Worm (Caenorhabditis elegans) whole organism, L1 larva: ENCODE measurements around the gene T06D4.6.

Experiments
- C04F5.9 ChIP-seq: sonication (generic microtip); optimal IDR thresholded peaks from 2 replicates; lab custom pipeline; 2016; ENCODE audit warnings: missing genetic modification characterization, missing compliant biosample characterization
- C34B4.2 ChIP-seq: sonication (generic microtip); optimal IDR thresholded peaks from 2 replicates; lab custom pipeline; 2017; ENCODE audit warnings: mild to moderate bottlenecking, missing genetic modification characterization, missing compliant biosample characterization
- aly-2 ChIP-seq: fragments of 150-350 bp; optimal IDR thresholded peaks from 2 replicates; lab custom pipeline; 2014; ENCODE audit warnings: missing biosample characterization, missing genetic modification characterization
- ceh-63 ChIP-seq: fragments of 200-800 bp; sonication (Bioruptor generic); optimal IDR thresholded peaks from 2 replicates; lab custom pipeline; 2018; ENCODE audit warnings: mild to moderate bottlenecking, missing genetic modification characterization, missing compliant biosample characterization
- ceh-88 ChIP-seq: fragments of 200-800 bp; sonication (Bioruptor generic); IDR thresholded peaks from 2 replicates; pipeline ENCODE4 v1.3.6; 2022; ENCODE audit warnings: missing genetic modification characterization, missing compliant biosample characterization
- efl-1 ChIP-seq, 4 experiments: fragments of 150-350 bp; optimal IDR thresholded peaks in 3 of 4; peaks in 1 of 4; 1 replicate in 1 of 4; 2 replicates in 3 of 4; lab custom pipeline; 2014; ENCODE audit warnings: missing biosample characterization in 2 of 4, missing genetic modification characterization in 2 of 4, missing genetic modification reagents in 2 of 4
- efl-3 ChIP-seq: fragments of 200-800 bp; sonication (Bioruptor generic); optimal IDR thresholded peaks from 2 replicates; lab custom pipeline; 2018; ENCODE audit warnings: mild to moderate bottlenecking, missing genetic modification characterization, missing compliant biosample characterization
- egl-13 ChIP-seq: sonication (generic microtip); optimal IDR thresholded peaks from 2 replicates; lab custom pipeline; 2016; ENCODE audit warnings: missing genotype, missing genetic modification reagents, missing genetic modification characterization, missing compliant biosample characterization
- elt-2 ChIP-seq: sonication (generic microtip); optimal IDR thresholded peaks from 2 replicates; lab custom pipeline; 2016; ENCODE audit warnings: missing genetic modification characterization, mild to moderate bottlenecking, inconsistent platforms, missing compliant biosample characterization, missing genetic modification reagents
- elt-3 ChIP-seq, 6 experiments: fragments of 150-350 bp in 1 of 6; sonication (generic microtip); optimal IDR thresholded peaks; 2 replicates each; lab custom pipeline; 2017 to 2018; ENCODE audit warnings: missing biosample characterization in 6 of 6, missing genetic modification characterization in 6 of 6, inconsistent platforms in 1 of 6
- fkh-10 ChIP-seq: sonication (generic microtip); optimal IDR thresholded peaks from 2 replicates; lab custom pipeline; 2017; ENCODE audit warnings: missing biosample characterization, missing genetic modification reagents, missing genetic modification characterization
- fkh-4 ChIP-seq: sonication (generic microtip); optimal IDR thresholded peaks from 2 replicates; lab custom pipeline; 2016; ENCODE audit warnings: missing compliant biosample characterization, missing genetic modification characterization, borderline replicate concordance
- grh-1 ChIP-seq: fragments of 200-800 bp; sonication (Bioruptor generic); IDR thresholded peaks from 2 replicates; pipeline ENCODE4 v1.3.6; 2022; ENCODE audit warnings: missing genetic modification reagents, missing genetic modification characterization, missing compliant biosample characterization
- hlh-4 ChIP-seq: sonication (generic microtip); optimal IDR thresholded peaks from 2 replicates; lab custom pipeline; 2016; ENCODE audit warnings: mild to moderate bottlenecking, missing genetic modification characterization, missing compliant biosample characterization
- irx-1 ChIP-seq: sonication (generic microtip); optimal IDR thresholded peaks from 2 replicates; lab custom pipeline; 2016; ENCODE audit warnings: missing genetic modification characterization, missing compliant biosample characterization
- isw-1 ChIP-seq: fragments of 200-800 bp; sonication (Bioruptor generic); IDR thresholded peaks from 2 replicates; pipeline ENCODE4 v1.3.6; 2022; ENCODE audit warnings: missing genetic modification characterization, missing compliant biosample characterization
- lin-39 ChIP-seq: fragments of 150-350 bp; optimal IDR thresholded peaks from 2 replicates; lab custom pipeline; 2014; ENCODE audit warnings: missing biosample characterization, missing genetic modification reagents, missing genetic modification characterization
- mab-9 ChIP-seq: fragments of 200-800 bp; sonication (Bioruptor generic); IDR thresholded peaks from 2 replicates; pipeline ENCODE4 v1.3.6; 2022; ENCODE audit warnings: missing genetic modification reagents, missing genetic modification characterization, missing compliant biosample characterization
- mdl-1 ChIP-seq, 2 experiments: fragments of 150-350 bp; optimal IDR thresholded peaks; 2 replicates each; lab custom pipeline; 2014 to 2017; ENCODE audit warnings: missing biosample characterization in 2 of 2, missing genetic modification characterization in 2 of 2, inconsistent platforms in 1 of 2
- mef-2 ChIP-seq: fragments of 150-350 bp; optimal IDR thresholded peaks from 2 replicates; lab custom pipeline; 2014; ENCODE audit warnings: missing biosample characterization, missing genetic modification characterization
- mep-1 ChIP-seq: fragments of 150-350 bp; optimal IDR thresholded peaks from 2 replicates; lab custom pipeline; 2014; ENCODE audit warnings: missing biosample characterization, missing genetic modification characterization
- nhr-11 ChIP-seq: fragments of 150-350 bp; optimal IDR thresholded peaks from 2 replicates; lab custom pipeline; 2014; ENCODE audit warnings: missing biosample characterization, missing genetic modification characterization
- nhr-12 ChIP-seq: sonication (generic microtip); optimal IDR thresholded peaks from 2 replicates; lab custom pipeline; 2017; ENCODE audit warnings: missing biosample characterization, missing genetic modification characterization
- nhr-28 ChIP-seq: fragments of 150-350 bp; optimal IDR thresholded peaks from 2 replicates; lab custom pipeline; 2014; ENCODE audit warnings: missing biosample characterization, missing genetic modification characterization
- nhr-71 ChIP-seq: sonication (generic microtip); optimal IDR thresholded peaks from 2 replicates; lab custom pipeline; 2016; ENCODE audit warnings: mild to moderate bottlenecking, missing genetic modification characterization, moderate library complexity, missing compliant biosample characterization
- pag-3 ChIP-seq: sonication (generic microtip); optimal IDR thresholded peaks from 2 replicates; lab custom pipeline; 2017; ENCODE audit warnings: missing genetic modification characterization, mild to moderate bottlenecking, missing compliant biosample characterization, antibody characterized with exemption, borderline replicate concordance; ENCODE audit not compliant: insufficient read depth
- pqm-1 ChIP-seq: sonication (generic microtip); optimal IDR thresholded peaks from 3 replicates; lab custom pipeline; 2017; ENCODE audit warnings: missing biosample characterization, missing genetic modification characterization
- rnt-1 ChIP-seq: sonication (generic microtip); optimal IDR thresholded peaks from 2 replicates; lab custom pipeline; 2016; ENCODE audit warnings: mild to moderate bottlenecking, missing genetic modification characterization, moderate library complexity, missing compliant biosample characterization
- skn-1 ChIP-seq: fragments of 150-350 bp; optimal IDR thresholded peaks from 2 replicates; lab custom pipeline; 2014; ENCODE audit warnings: missing biosample characterization, missing genetic modification characterization
- sox-4 ChIP-seq: sonication (generic microtip); optimal IDR thresholded peaks from 2 replicates; lab custom pipeline; 2016; ENCODE audit warnings: missing genetic modification characterization, missing compliant biosample characterization
- sptf-1 ChIP-seq: fragments of 150-350 bp; optimal IDR thresholded peaks from 2 replicates; lab custom pipeline; 2014; ENCODE audit warnings: missing biosample characterization, missing genetic modification characterization
- sup-37 ChIP-seq: fragments of 200-800 bp; sonication (Bioruptor generic); optimal IDR thresholded peaks from 2 replicates; lab custom pipeline; 2018; ENCODE audit warnings: mild to moderate bottlenecking, missing genetic modification characterization, missing compliant biosample characterization
- tbx-2 ChIP-seq: sonication (generic microtip); optimal IDR thresholded peaks from 2 replicates; lab custom pipeline; 2016; ENCODE audit warnings: missing genetic modification characterization, missing compliant biosample characterization
- tlp-1 ChIP-seq: fragments of 150-350 bp; optimal IDR thresholded peaks from 2 replicates; lab custom pipeline; 2014; ENCODE audit warnings: missing biosample characterization, missing genetic modification characterization
- unc-30 ChIP-seq: sonication (generic microtip); optimal IDR thresholded peaks from 2 replicates; lab custom pipeline; 2017; ENCODE audit warnings: missing biosample characterization, missing genetic modification characterization
- unc-86 ChIP-seq: sonication (generic microtip); optimal IDR thresholded peaks from 2 replicates; lab custom pipeline; 2016; ENCODE audit warnings: missing genetic modification characterization, missing compliant biosample characterization
- vab-15 ChIP-seq: sonication (generic microtip); optimal IDR thresholded peaks from 2 replicates; lab custom pipeline; 2017; ENCODE audit warnings: missing genotype, mild to moderate bottlenecking, missing genetic modification characterization, missing compliant biosample characterization
- xbp-1 ChIP-seq: sonication (generic microtip); optimal IDR thresholded peaks from 2 replicates; lab custom pipeline; 2016; ENCODE audit warnings: missing genetic modification characterization, missing compliant biosample characterization
- zip-4 ChIP-seq: fragments of 200-800 bp; sonication (Bioruptor generic); optimal IDR thresholded peaks from 2 replicates; lab custom pipeline; 2018; ENCODE audit warnings: mild to moderate bottlenecking, missing genetic modification characterization, moderate library complexity, missing compliant biosample characterization

The T06D4.6 gene

ce11 chrII:3403535-3403934, 16.1 kb upstream of the T06D4.6 start, which contains the start of gene nep-8:
Gene nep-8 (plus strand): TSS chrII:3403835.
- no peak for TF ChIP-seq xbp-1 (tag; lab: Kevin White, UChicago)
- no peak for TF ChIP-seq pag-3 (tag; lab: Kevin White, UChicago)
- TF ChIP-seq tbx-2 (tag; lab: Kevin White, UChicago), result no peak
- no peak for TF ChIP-seq lin-39 (tag; lab: Kevin White, UChicago)
- no peak for TF ChIP-seq mab-9 (GFP tag; lab: Robert Waterston, UW)
- no peak for TF ChIP-seq nhr-28
- TF ChIP-seq unc-30 (tag; lab: Kevin White, UChicago), result no peak
- TF ChIP-seq zip-4 (GFP tag; lab: Kevin White, UChicago), result no peak
- TF ChIP-seq sptf-1, result no peak
- TF ChIP-seq skn-1 (tag; lab: Kevin White, UChicago), result no peak
- TF ChIP-seq hlh-4, result no peak
- no peak for TF ChIP-seq ceh-88 (GFP tag; lab: Robert Waterston, UW)
- no peak for TF ChIP-seq unc-86 (tag; lab: Kevin White, UChicago)
- TF ChIP-seq isw-1 (GFP tag; lab: Robert Waterston, UW), result no peak
- TF ChIP-seq irx-1, result no peak
- TF ChIP-seq fkh-10 (GFP tag; lab: Kevin White, UChicago), result no peak
- TF ChIP-seq nhr-11 (tag; lab: Kevin White, UChicago), result no peak
- no peak for TF ChIP-seq efl-1 (optimal IDR thresholded peaks at IDR 0.05; lab: Kevin White, UChicago)
- no peak for TF ChIP-seq efl-1 (GFP tag; optimal IDR thresholded peaks at IDR 0.05 in 1 of 2; lab: Kevin White, UChicago)

- no peak for TF ChIP-seq nhr-12 (tag; lab: Kevin White, UChicago)
- TF ChIP-seq efl-1 (optimal IDR thresholded peaks at IDR 0.05; lab: Kevin White, UChicago), result no peak
- TF ChIP-seq efl-1 (GFP tag; optimal IDR thresholded peaks at IDR 0.05 in 1 of 2; lab: Kevin White, UChicago), result peak in 1 of 2 experiments; percentile 79
Measured at ce11 chrII:3402854-3403253, 15.5 kb upstream of the T06D4.6 start, which contains the start of gene nep-10. Gene nep-10 (minus strand): TSS chrII:3402954.

ce11 chrII:3399212-3399611, 11.8 kb upstream of the T06D4.6 start, which contains the start of gene nep-9:
Gene nep-9 (minus strand): TSS chrII:3399312.
- TF ChIP-seq ceh-63 (GFP tag; lab: Kevin White, UChicago) (no peak), nhr-71 (tag; lab: Kevin White, UChicago) (no peak), sup-37 (no peak), sox-4 (no peak), egl-13 (no peak), vab-15 (tag; lab: Kevin White, UChicago) (no peak), ceh-88 (GFP tag; lab: Robert Waterston, UW) (no peak)

ce11 chrII:3395484-3395883, 8.1 kb upstream of the T06D4.6 start, which contains the start of gene nep-20:
Gene nep-20 (minus strand): TSS chrII:3395584.
- no peak for TF ChIP-seq nhr-71 (tag; lab: Kevin White, UChicago)
- TF ChIP-seq grh-1 (GFP tag; lab: Robert Waterston, UW), result no peak

ce11 chrII:3385736-3386135, 1.7 kb downstream of the T06D4.6 start, which contains the start of gene T06D4.2:
Gene T06D4.2 (minus strand): TSS chrII:3385905.
- TF ChIP-seq rnt-1 (tag; lab: Kevin White, UChicago) (no peak), xbp-1 (tag; lab: Kevin White, UChicago) (no peak), mep-1 (tag; lab: Kevin White, UChicago) (no peak), efl-1 (optimal IDR thresholded peaks at IDR 0.05; lab: Kevin White, UChicago) (no peak), efl-1 (GFP tag; optimal IDR thresholded peaks at IDR 0.05 in 1 of 2; lab: Kevin White, UChicago) (no peak), mef-2 (tag; lab: Kevin White, UChicago) (no peak), elt-3 (tag; optimal IDR thresholded peaks at IDR 0.05; lab: Kevin White, UChicago) (no peak), C04F5.9 (tag; lab: Kevin White, UChicago) (no peak), efl-3 (GFP tag; lab: Kevin White, UChicago) (no peak), pqm-1 (tag; lab: Kevin White, UChicago) (no peak), aly-2 (tag; lab: Kevin White, UChicago) (no peak), tlp-1 (tag; lab: Kevin White, UChicago) (no peak), fkh-4 (tag; lab: Kevin White, UChicago) (no peak), nhr-12 (tag; lab: Kevin White, UChicago) (no peak), elt-2 (tag; lab: Kevin White, UChicago) (no peak), C34B4.2 (no peak), ceh-63 (GFP tag; lab: Kevin White, UChicago) (no peak), mdl-1 (tag; optimal IDR thresholded peaks at IDR 0.05; lab: Kevin White, UChicago) (no peak)
